Worm (Caenorhabditis elegans) whole organism, late embryonic: ENCODE results near the gene ret-1.

Source experiments
- ama-1 ChIP-seq: fragments of 150-350 bp; optimal IDR thresholded peaks from 2 replicates; lab custom pipeline; 2014
- ceh-48 ChIP-seq: sonication (generic microtip); optimal IDR thresholded peaks from 2 replicates; lab custom pipeline; 2016; ENCODE audit warnings: missing genetic modification characterization, inconsistent platforms, missing compliant biosample characterization
- ceh-9 ChIP-seq: sonication (generic microtip); optimal IDR thresholded peaks from 2 replicates; lab custom pipeline; 2016; ENCODE audit warnings: mild to moderate bottlenecking, missing genetic modification characterization, inconsistent platforms, missing compliant biosample characterization
- fkh-10 ChIP-seq: fragments of 150-350 bp; optimal IDR thresholded peaks from 2 replicates; lab custom pipeline; 2014; ENCODE audit warnings: missing biosample characterization, missing genetic modification reagents, missing genetic modification characterization
- hlh-13 ChIP-seq: fragments of 200-800 bp; sonication (Bioruptor generic); optimal IDR thresholded peaks from 2 replicates; lab custom pipeline; 2018; ENCODE audit warnings: mild to moderate bottlenecking, missing genetic modification characterization, missing compliant biosample characterization
- hlh-30 ChIP-seq: sonication (generic microtip); optimal IDR thresholded peaks from 2 replicates; lab custom pipeline; 2017; ENCODE audit warnings: antibody characterized with exemption, missing genetic modification characterization, missing compliant biosample characterization; ENCODE audit not compliant: insufficient read depth
- lin-11 ChIP-seq: fragments of 200-800 bp; sonication (Bioruptor generic); optimal IDR thresholded peaks from 2 replicates; lab custom pipeline; 2018; ENCODE audit warnings: mild to moderate bottlenecking, missing genetic modification characterization, missing compliant biosample characterization
- nfya-1 ChIP-seq: sonication (generic microtip); optimal IDR thresholded peaks from 2 replicates; lab custom pipeline; 2017; ENCODE audit warnings: missing genetic modification characterization, mild to moderate bottlenecking, missing compliant biosample characterization, antibody characterized with exemption, moderate library complexity
- nhr-11 ChIP-seq: fragments of 150-350 bp; optimal IDR thresholded peaks from 2 replicates; lab custom pipeline; 2014; ENCODE audit warnings: missing biosample characterization, missing genetic modification characterization
- pha-4 ChIP-seq: fragments of 150-350 bp; optimal IDR thresholded peaks from 2 replicates; lab custom pipeline; 2018; ENCODE audit warnings: missing biosample characterization, missing genetic modification reagents, missing genetic modification characterization
- pqm-1 ChIP-seq: sonication (generic microtip); optimal IDR thresholded peaks from 2 replicates; lab custom pipeline; 2016; ENCODE audit warnings: missing genetic modification characterization, missing compliant biosample characterization
- ref-2 ChIP-seq: sonication (generic microtip); optimal IDR thresholded peaks from 2 replicates; lab custom pipeline; 2016; ENCODE audit warnings: missing genetic modification characterization, missing compliant biosample characterization
- ttx-3 ChIP-seq: sonication (generic microtip); optimal IDR thresholded peaks from 2 replicates; lab custom pipeline; 2016; ENCODE audit warnings: missing genetic modification reagents, missing genetic modification characterization, missing compliant biosample characterization
- unc-55 ChIP-seq: sonication (generic microtip); optimal IDR thresholded peaks from 2 replicates; lab custom pipeline; 2017; ENCODE audit warnings: missing biosample characterization, missing genetic modification reagents, missing genetic modification characterization

DNA sequence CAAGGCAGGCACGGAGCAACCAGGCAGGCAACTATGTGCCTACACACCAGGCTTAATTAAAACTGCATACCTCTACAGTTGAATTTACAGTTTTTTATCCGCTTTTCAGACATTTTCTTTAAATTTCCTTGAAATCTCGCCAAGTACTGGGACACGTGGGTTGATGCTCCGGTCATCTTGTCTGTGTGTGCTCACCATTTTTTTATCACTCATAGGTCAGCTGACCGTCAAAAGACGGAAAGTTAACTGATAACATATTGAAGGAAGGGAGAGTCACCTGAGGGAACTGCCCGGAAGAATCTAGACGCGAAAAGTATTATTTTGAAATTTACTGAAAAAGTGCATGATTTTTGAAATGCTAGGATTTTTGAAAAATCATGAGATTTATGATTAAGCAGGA lies 3.3 kb upstream of the ret-1 start:
- TF ChIP-seq nhr-11, result no peak
- TF ChIP-seq ref-2 (tag; lab: Kevin White, UChicago), result no peak
- TF ChIP-seq hlh-13, result no peak
- no peak for TF ChIP-seq ceh-9 (tag; lab: Kevin White, UChicago)
- no peak for TF ChIP-seq lin-11
- no peak for TF ChIP-seq pha-4 (tag; lab: Kevin White, UChicago)
- TF ChIP-seq nfya-1 (tag; lab: Kevin White, UChicago), result no peak
- TF ChIP-seq pqm-1, result no peak
- no peak for TF ChIP-seq ama-1 (lab: Kevin White, UChicago)
- no peak for TF ChIP-seq unc-55
- peak; percentile 47 for TF ChIP-seq hlh-30 (tag; lab: Kevin White, UChicago)
- no peak for TF ChIP-seq ceh-48 (tag; lab: Kevin White, UChicago)
- no peak for TF ChIP-seq ttx-3 (tag; lab: Kevin White, UChicago)
- TF ChIP-seq fkh-10 (GFP tag; lab: Kevin White, UChicago), result no peak
